Fruit fly (Drosophila melanogaster): ENCODE data around the gene CG11357.

dm6 chr3L:4553395-4553794 is 11.5 kb downstream of the CG11357 start:
- TF ChIP-seq CG7101 (tag; optimal IDR thresholded peaks at IDR 0.05): no peak
- no peak for TF ChIP-seq cnc (optimal IDR thresholded peaks at IDR 0.05)
- no peak for TF ChIP-seq Hr96 (GFP tag; optimal IDR thresholded peaks at IDR 0.05)

Measured in whole organism, adult.